Fruit fly (Drosophila melanogaster) whole organism, adult: ENCODE results near the gene CG15818.
A peak's percentile ranks its signal among the peaks of the same experiment; 100 is the strongest.

ENCODE experiments used
- CG11617 ChIP-seq: fragments of 200-800 bp; sonication (Bioruptor generic); optimal IDR thresholded peaks from 2 replicates; lab custom pipeline; 2017; ENCODE audit warnings: mild to moderate bottlenecking, missing biosample characterization, missing genetic modification reagents, missing genetic modification characterization
- CG12768 ChIP-seq: fragments of 200-800 bp; sonication (Bioruptor generic); optimal IDR thresholded peaks from 2 replicates; lab custom pipeline; 2017; ENCODE audit warnings: missing biosample characterization, missing genetic modification characterization, mild to moderate bottlenecking, moderate library complexity, missing genetic modification reagents
- CG14711 ChIP-seq: fragments of 200-800 bp; sonication (Bioruptor generic); optimal IDR thresholded peaks from 2 replicates; lab custom pipeline; 2018; ENCODE audit warnings: missing biosample characterization, mild to moderate bottlenecking, missing genetic modification characterization, moderate library complexity
- CG1620 ChIP-seq: fragments of 200-800 bp; sonication (Bioruptor generic); optimal IDR thresholded peaks from 2 replicates; lab custom pipeline; 2016; ENCODE audit warnings: missing biosample characterization, missing genetic modification characterization
- CG33017 ChIP-seq: fragments of 200-800 bp; sonication (Bioruptor generic); optimal IDR thresholded peaks from 2 replicates; lab custom pipeline; 2018; ENCODE audit warnings: missing biosample characterization, mild to moderate bottlenecking, missing genetic modification characterization, moderate library complexity
- CG5204 ChIP-seq: fragments of 200-800 bp; sonication (Bioruptor generic); optimal IDR thresholded peaks from 2 replicates; lab custom pipeline; 2016; ENCODE audit warnings: missing biosample characterization, missing genetic modification characterization
- CG7045 ChIP-seq: fragments of 200-800 bp; sonication (Bioruptor generic); optimal IDR thresholded peaks from 2 replicates; lab custom pipeline; 2017; ENCODE audit warnings: missing biosample characterization, mild to moderate bottlenecking, missing genetic modification characterization
- CG7101 ChIP-seq: fragments of 200-800 bp; sonication (Bioruptor generic); optimal IDR thresholded peaks from 2 replicates; lab custom pipeline; 2018; ENCODE audit warnings: missing biosample characterization, mild to moderate bottlenecking, missing genetic modification characterization, moderate library complexity
- Clk ChIP-seq: fragments of 200-800 bp; sonication (Bioruptor generic); optimal IDR thresholded peaks from 2 replicates; lab custom pipeline; 2017; ENCODE audit warnings: missing biosample characterization, missing genetic modification characterization
- Crg-1 ChIP-seq: fragments of 200-800 bp; sonication (Bioruptor generic); optimal IDR thresholded peaks from 2 replicates; lab custom pipeline; 2016; ENCODE audit warnings: missing biosample characterization, missing genetic modification characterization
- Hr96 ChIP-seq: fragments of 200-800 bp; sonication (Bioruptor generic); optimal IDR thresholded peaks from 2 replicates; lab custom pipeline; 2016; ENCODE audit warnings: missing biosample characterization, missing genetic modification characterization
- Mnt ChIP-seq: fragments of 200-800 bp; sonication (Bioruptor generic); optimal IDR thresholded peaks from 2 replicates; lab custom pipeline; 2016; ENCODE audit warnings: missing biosample characterization, mild to moderate bottlenecking, missing genetic modification characterization
- bab1 ChIP-seq: fragments of 200-800 bp; sonication (Bioruptor generic); optimal IDR thresholded peaks from 3 replicates; lab custom pipeline; 2019; ENCODE audit warnings: missing biosample characterization, mild to moderate bottlenecking, missing genetic modification characterization, moderate library complexity
- cic ChIP-seq: fragments of 200-800 bp; sonication (Bioruptor generic); optimal IDR thresholded peaks from 2 replicates; lab custom pipeline; 2017; ENCODE audit warnings: missing biosample characterization, mild to moderate bottlenecking, missing genetic modification characterization, moderate library complexity
- cnc ChIP-seq, 2 experiments: fragments of >200 bp; optimal IDR thresholded peaks; 2 replicates each; lab custom pipeline; 2017
- kay ChIP-seq: fragments of 200-800 bp; sonication (Bioruptor generic); peaks from one replicate; lab custom pipeline; 2016; ENCODE audit warnings: missing biosample characterization, missing genetic modification characterization, borderline replicate concordance
- ovo ChIP-seq: fragments of 200-800 bp; sonication (Bioruptor generic); optimal IDR thresholded peaks from 2 replicates; lab custom pipeline; 2016; ENCODE audit warnings: missing biosample characterization, missing genetic modification characterization
- pad ChIP-seq: fragments of 200-800 bp; sonication (Bioruptor generic); optimal IDR thresholded peaks from 3 replicates; lab custom pipeline; 2017; ENCODE audit warnings: missing biosample characterization, missing genetic modification characterization, mild to moderate bottlenecking, moderate library complexity, missing genetic modification reagents
- tj ChIP-seq: fragments of 200-800 bp; sonication (Bioruptor generic); optimal IDR thresholded peaks from 3 replicates; lab custom pipeline; 2017; ENCODE audit warnings: missing biosample characterization, mild to moderate bottlenecking, missing genetic modification characterization, moderate library complexity
- toe ChIP-seq: fragments of 200-800 bp; sonication (Bioruptor generic); optimal IDR thresholded peaks from 2 replicates; lab custom pipeline; 2016; ENCODE audit warnings: missing biosample characterization, missing genetic modification characterization

The CG15818 gene

dm6 chr2L:7410609-7411008, at the start of gene CG15818:
Gene CG15818 (plus strand): TSS chr2L:7410909.
- no peak for TF ChIP-seq Crg-1 (GFP tag; lab: Kevin White, UChicago)
- TF ChIP-seq CG7045 (GFP tag; lab: Kevin White, UChicago): no peak
- no peak for TF ChIP-seq Hr96 (GFP tag; lab: Kevin White, UChicago)
- TF ChIP-seq toe (GFP tag; lab: Kevin White, UChicago): no peak
- no peak for TF ChIP-seq pad (GFP tag; lab: Kevin White, UChicago)
- no peak for TF ChIP-seq CG5204 (GFP tag; lab: Kevin White, UChicago)
- no peak for TF ChIP-seq bab1 (GFP tag; lab: Kevin White, UChicago)
- no peak for TF ChIP-seq CG33017
- no peak for TF ChIP-seq cic
- TF ChIP-seq CG12768 (GFP tag; lab: Kevin White, UChicago): no peak
- no peak for TF ChIP-seq CG7101
- no peak for TF ChIP-seq ovo

- TF ChIP-seq CG7045 (GFP tag; lab: Kevin White, UChicago) (no peak), toe (GFP tag; lab: Kevin White, UChicago) (no peak), cnc (optimal IDR thresholded peaks at IDR 0.05; lab: Kevin White, UChicago) (no peak), CG7101 (no peak), ovo (no peak), tj (GFP tag; lab: Kevin White, UChicago) (no peak), kay (GFP tag; lab: Kevin White, UChicago) (no peak), CG12768 (GFP tag; lab: Kevin White, UChicago) (no peak), cic (no peak), CG14711 (tag; lab: Kevin White, UChicago) (no peak), CG33017 (no peak), CG11617 (GFP tag; lab: Kevin White, UChicago) (no peak), pad (GFP tag; lab: Kevin White, UChicago) (no peak), Hr96 (GFP tag; lab: Kevin White, UChicago) (no peak), CG1620 (GFP tag; lab: Kevin White, UChicago) (no peak)
These were observed 47.6 kb upstream of the CG15818 start, which contains the start of gene Wnt10 for dm6 chr2L:7363079-7363478. Gene Wnt10 (plus strand): TSS chr2L:7363379.

dm6 chr2L:7376157-7376556, 34.6 kb upstream of the CG15818 start:
- TF ChIP-seq CG11617 (GFP tag; lab: Kevin White, UChicago) (no peak), CG7045 (GFP tag; lab: Kevin White, UChicago) (no peak), cnc (optimal IDR thresholded peaks at IDR 0.05; lab: Kevin White, UChicago) (no peak), CG14711 (tag; lab: Kevin White, UChicago) (no peak), Crg-1 (GFP tag; lab: Kevin White, UChicago) (no peak), CG5204 (GFP tag; lab: Kevin White, UChicago) (no peak), CG33017 (no peak), kay (GFP tag; lab: Kevin White, UChicago) (no peak), pad (GFP tag; lab: Kevin White, UChicago) (no peak), CG12768 (GFP tag; lab: Kevin White, UChicago) (no peak), ovo (no peak), Clk (GFP tag; lab: Kevin White, UChicago) (no peak), CG7101 (no peak), tj (GFP tag; lab: Kevin White, UChicago) (no peak), Mnt (GFP tag; lab: Kevin White, UChicago) (no peak), Hr96 (GFP tag; lab: Kevin White, UChicago) (no peak), CG1620 (GFP tag; lab: Kevin White, UChicago) (no peak)

- TF ChIP-seq pad (GFP tag; lab: Kevin White, UChicago) (no peak), CG33017 (no peak), kay (GFP tag; lab: Kevin White, UChicago) (no peak), Mnt (GFP tag; lab: Kevin White, UChicago) (no peak), Clk (GFP tag; lab: Kevin White, UChicago) (no peak), Hr96 (GFP tag; lab: Kevin White, UChicago) (no peak), bab1 (GFP tag; lab: Kevin White, UChicago) (no peak), CG7045 (GFP tag; lab: Kevin White, UChicago) (no peak), Crg-1 (GFP tag; lab: Kevin White, UChicago) (no peak), toe (GFP tag; lab: Kevin White, UChicago) (no peak), CG5204 (GFP tag; lab: Kevin White, UChicago) (no peak), CG7101 (no peak), tj (GFP tag; lab: Kevin White, UChicago) (no peak), CG1620 (GFP tag; lab: Kevin White, UChicago) (no peak)
These were observed 33.3 kb upstream of the CG15818 start, which contains the start of gene ninaC for dm6 chr2L:7377402-7377801. Gene ninaC (plus strand): TSS chr2L:7377702.

dm6 chr2L:7386555-7387420, 23.9 kb upstream of the CG15818 start:
- TF ChIP-seq Mnt (GFP tag; lab: Kevin White, UChicago) (no peak), Crg-1 (GFP tag; lab: Kevin White, UChicago) (no peak), bab1 (GFP tag; lab: Kevin White, UChicago) (peak; percentile 16), pad (GFP tag; lab: Kevin White, UChicago) (no peak), tj (GFP tag; lab: Kevin White, UChicago) (peak; percentile 99), CG14711 (tag; lab: Kevin White, UChicago) (peak; percentile 33), CG33017 (no peak)
